Worm (Caenorhabditis elegans) whole organism, L4/young adult: Measurements from ENCODE around the gene Y34B4A.7.

ENCODE experiments used
- dao-5 ChIP-seq: sonication (generic microtip); optimal IDR thresholded peaks from 2 replicates; lab custom pipeline; 2016; ENCODE audit warnings: missing genotype, missing genetic modification characterization, moderate library complexity, missing compliant biosample characterization
- him-1 ChIP-seq: sonication (generic microtip); optimal IDR thresholded peaks from 2 replicates; lab custom pipeline; 2016; ENCODE audit warnings: missing genotype, missing genetic modification reagents, missing genetic modification characterization, missing compliant biosample characterization

DNA sequence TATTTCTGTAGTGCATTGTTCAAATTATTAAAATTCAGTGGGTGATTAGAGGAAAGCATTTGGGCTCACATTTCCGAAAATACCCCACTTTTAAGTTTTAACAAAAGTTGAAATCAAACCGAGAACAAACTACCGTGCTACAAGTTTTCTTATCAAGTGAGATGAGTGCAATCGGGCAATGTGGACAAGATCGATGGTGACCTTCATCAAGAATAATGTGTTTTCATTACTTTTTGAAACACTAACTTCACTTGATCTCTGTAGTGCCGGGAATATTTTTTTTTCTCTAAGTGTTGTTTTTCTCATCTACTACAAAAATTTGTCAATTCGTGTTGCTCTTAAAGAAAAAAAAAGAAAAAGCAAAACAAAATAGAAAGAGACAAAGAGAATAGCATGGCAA lies 35.3 kb upstream of the Y34B4A.7 start:
- TF ChIP-seq dao-5 (no peak), him-1 (no peak)
